Worm (Caenorhabditis elegans) whole organism, L4/young adult: ENCODE measurements around the gene ech-8.

ENCODE experiments used
- W03F9.2 ChIP-seq: fragments of 150-350 bp; optimal IDR thresholded peaks from 2 replicates; lab custom pipeline; 2014; ENCODE audit warnings: missing biosample characterization, missing genetic modification characterization
- dao-5 ChIP-seq: sonication (generic microtip); optimal IDR thresholded peaks from 2 replicates; lab custom pipeline; 2016; ENCODE audit warnings: missing genotype, missing genetic modification characterization, moderate library complexity, missing compliant biosample characterization
- him-1 ChIP-seq: sonication (generic microtip); optimal IDR thresholded peaks from 2 replicates; lab custom pipeline; 2016; ENCODE audit warnings: missing genotype, missing genetic modification reagents, missing genetic modification characterization, missing compliant biosample characterization

The ech-8 gene

DNA sequence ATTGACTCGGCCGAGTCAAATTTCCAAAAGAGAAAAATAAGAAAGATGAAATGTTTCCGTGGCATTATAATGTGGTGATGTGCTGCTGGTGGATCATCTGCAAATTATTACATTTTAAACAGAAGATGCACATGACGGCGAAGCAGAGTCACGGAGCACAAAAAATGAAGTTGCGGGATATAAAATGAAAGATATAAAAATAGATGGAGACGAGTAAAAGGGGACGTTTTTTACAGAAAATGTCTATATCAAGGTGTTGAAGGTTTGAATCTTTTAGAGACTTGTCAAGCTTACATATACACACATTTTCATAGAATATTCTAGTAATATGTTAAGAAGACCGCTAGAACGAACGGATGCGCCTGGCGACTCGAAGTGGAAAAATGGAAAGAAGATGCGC, 44.6 kb downstream of the ech-8 start, which contains the start of gene ptrg-1:
Gene ptrg-1, minus strand, starts transcription at position 101 of the 400 bp plus-strand sequence.
- TF ChIP-seq dao-5 (tag; lab: Kevin White, UChicago) = no peak
- TF ChIP-seq W03F9.2 (tag; lab: Kevin White, UChicago) = no peak
- TF ChIP-seq him-1 = no peak

DNA sequence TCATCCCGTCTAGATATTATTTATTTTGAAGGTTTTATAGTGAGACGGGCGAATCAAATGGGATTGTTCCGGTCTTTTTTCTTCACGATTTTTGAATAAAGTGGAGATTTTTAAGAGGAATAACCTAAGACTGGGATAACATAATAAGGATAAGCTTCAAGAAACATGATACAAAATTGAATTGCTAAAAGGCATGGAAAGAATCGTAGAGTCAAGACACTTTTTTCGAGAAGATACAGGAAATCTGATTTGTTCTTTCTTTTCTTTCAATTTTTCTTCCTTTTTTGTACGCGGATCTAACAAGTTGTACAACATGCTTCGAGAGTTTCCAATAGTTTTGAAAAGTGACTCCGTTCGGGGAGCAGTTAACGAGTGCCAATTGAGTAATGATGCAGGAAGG, 47.5 kb downstream of the ech-8 start:
- no peak for TF ChIP-seq W03F9.2 (tag; lab: Kevin White, UChicago)
- no peak for TF ChIP-seq him-1
- TF ChIP-seq dao-5 (tag; lab: Kevin White, UChicago) = no peak

DNA sequence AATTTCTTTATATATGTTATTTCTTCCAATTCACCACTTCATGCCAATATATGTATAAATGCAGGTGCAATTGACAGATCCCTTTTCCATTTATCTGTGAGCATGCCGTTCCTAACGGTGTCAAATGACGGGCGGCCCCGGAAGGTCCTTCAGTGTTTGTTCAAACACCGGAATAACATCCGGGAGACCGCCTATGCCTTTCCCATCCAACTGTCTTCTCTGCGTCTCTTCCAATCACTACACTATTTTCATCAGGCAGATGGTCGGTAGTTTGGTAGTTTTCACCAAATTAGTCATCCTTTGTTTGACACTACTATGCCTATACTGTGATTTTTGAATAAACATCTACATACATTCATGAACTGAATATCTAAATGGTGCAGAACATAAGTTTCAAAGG, 48.4 kb downstream of the ech-8 start:
- TF ChIP-seq dao-5 (tag; lab: Kevin White, UChicago) (no peak), W03F9.2 (tag; lab: Kevin White, UChicago) (no peak), him-1 (no peak)

- TF ChIP-seq dao-5 (tag; lab: Kevin White, UChicago) (no peak), him-1 (no peak), W03F9.2 (tag; lab: Kevin White, UChicago) (no peak)
These were observed 50.5 kb downstream of the ech-8 start for ce11 chrIV:10188505-10188904.
